Worm (Caenorhabditis elegans): ENCODE results near the gene F09F9.2.
A peak's percentile ranks its signal among the peaks of the same experiment; 100 is the strongest.

F09F9.2 gene

ce11 chrX:4147600-4148448 lies 36.6 kb upstream of the F09F9.2 start (continued):
- TF ChIP-seq nhr-237 (tag; optimal IDR thresholded peaks at IDR 0.05) = no peak
- TF ChIP-seq nhr-76 (tag; optimal IDR thresholded peaks at IDR 0.05) = no peak
- peak; percentile 82 for TF ChIP-seq zfp-3 (GFP tag; conservative IDR thresholded peaks at IDR 0.05)
- TF ChIP-seq vab-7 (GFP tag; IDR thresholded peaks at IDR 0.05) = peak; percentile 16; the same call in 1 of the 2 replicates
- TF ChIP-seq hmg-1.1 (GFP tag; IDR thresholded peaks at IDR 0.05) = peak; percentile 39
- TF ChIP-seq F37D6.2 (tag; optimal IDR thresholded peaks at IDR 0.05) = peak; percentile 6
- 0 out of 2 replicates have a peak, but pooled peaks have one; percentile 53 for TF ChIP-seq arid-1 (GFP tag; conservative IDR thresholded peaks at IDR 0.05)
- TF ChIP-seq T20F7.1 (GFP tag; optimal IDR thresholded peaks at IDR 0.05) = peak; percentile 30
- 0 out of 2 replicates have a peak, but pooled peaks have one; percentile 37 for TF ChIP-seq php-3 (GFP tag; IDR thresholded peaks at IDR 0.05)
- TF ChIP-seq ztf-11 (tag; optimal IDR thresholded peaks at IDR 0.05) = no peak
- peak; percentile 83 for TF ChIP-seq Y75B8A.6 (GFP tag; IDR thresholded peaks at IDR 0.05)
- no peak for TF ChIP-seq unc-62 (GFP tag; optimal IDR thresholded peaks at IDR 0.05 in 1 of 2)
- no peak for TF ChIP-seq unc-62 (tag; optimal IDR thresholded peaks at IDR 0.05)

DNA sequence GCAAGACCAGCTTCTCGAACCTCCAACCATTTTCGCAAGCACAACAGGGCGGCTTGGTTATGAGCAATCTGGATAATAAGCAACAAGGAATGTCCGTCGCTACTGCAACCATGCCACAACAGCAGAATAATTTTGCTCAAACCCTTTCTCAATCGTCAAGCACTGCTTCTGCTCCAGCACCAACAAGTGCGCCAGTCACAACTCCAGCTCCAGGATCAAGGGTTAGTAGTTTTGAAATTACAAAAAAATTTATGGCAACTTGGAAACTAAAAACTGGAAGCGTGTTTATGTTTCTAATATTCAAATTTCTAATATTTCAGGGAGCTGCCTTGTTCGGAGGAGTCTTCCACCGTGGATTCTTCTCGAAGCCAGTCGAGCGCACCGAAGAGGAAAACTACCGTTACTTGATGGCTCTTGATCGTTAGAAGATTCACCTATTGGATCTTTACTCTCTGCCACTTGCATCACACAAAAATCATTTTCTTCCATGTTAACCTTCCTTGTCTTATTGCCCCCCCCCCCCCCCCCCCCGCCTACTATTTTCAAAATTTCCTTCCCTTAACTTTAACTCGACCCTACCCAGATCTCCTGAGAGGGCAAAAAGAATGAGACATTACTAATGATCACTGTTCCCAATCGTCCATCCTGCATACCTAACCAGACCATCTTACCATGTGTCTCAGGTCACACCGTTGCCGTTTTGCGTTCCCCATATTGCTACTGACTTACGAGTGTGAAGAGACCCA lies 35.7 kb upstream of the F09F9.2 start:
- TF ChIP-seq Y75B8A.6 (GFP tag; IDR thresholded peaks at IDR 0.05) (no peak), aly-2 (tag; optimal IDR thresholded peaks at IDR 0.05) (no peak), daf-16 (GFP tag; optimal IDR thresholded peaks at IDR 0.05) (no peak), daf-16 (tag; optimal IDR thresholded peaks at IDR 0.05) (peak; percentile 0), nhr-48 (tag; optimal IDR thresholded peaks at IDR 0.05) (no peak), Y48G9A.11 (GFP tag; IDR thresholded peaks at IDR 0.05) (no peak), madf-9 (GFP tag; conservative IDR thresholded peaks at IDR 0.05) (no peak), zfp-3 (GFP tag; conservative IDR thresholded peaks at IDR 0.05) (no peak), ztf-7 (tag; optimal IDR thresholded peaks at IDR 0.05) (no peak), unc-39 (tag; optimal IDR thresholded peaks at IDR 0.05) (no peak), zfp-2 (tag; optimal IDR thresholded peaks at IDR 0.05) (no peak), nhr-42 (GFP tag; IDR thresholded peaks at IDR 0.05) (no peak), T26A8.4 (GFP tag; IDR thresholded peaks at IDR 0.05) (peak; percentile 29; the same call in 1 of the 2 replicates), F10B5.3 (tag; optimal IDR thresholded peaks at IDR 0.05) (no peak), saeg-2 (GFP tag; IDR thresholded peaks at IDR 0.05) (no peak), nhr-76 (tag; optimal IDR thresholded peaks at IDR 0.05) (no peak), lir-3 (tag; optimal IDR thresholded peaks at IDR 0.05) (no peak), lin-29 (GFP tag; IDR thresholded peaks at IDR 0.05) (no peak), aha-1 (tag) (peak; percentile 97), rbr-2 (tag; optimal IDR thresholded peaks at IDR 0.05) (no peak), snpc-1.2 (GFP tag; IDR thresholded peaks at IDR 0.05) (no peak), ctbp-1 (GFP tag; IDR thresholded peaks at IDR 0.05) (no peak), mxl-2 (GFP tag; conservative IDR thresholded peaks at IDR 0.05) (no peak), unc-62 (GFP tag; optimal IDR thresholded peaks at IDR 0.05 in 1 of 2) (no peak), unc-62 (tag; optimal IDR thresholded peaks at IDR 0.05) (no peak), pha-4 (GFP tag; IDR thresholded peaks at IDR 0.05) (0 out of 2 replicates have a peak, but pooled peaks have one; percentile 4), pha-4 (tag; optimal IDR thresholded peaks at IDR 0.05) (no peak), dmd-9 (GFP tag; IDR thresholded peaks at IDR 0.05) (no peak), lsy-2 (tag; optimal IDR thresholded peaks at IDR 0.05) (peak in 1 of 2 experiments; percentile 1), hmg-1.1 (GFP tag; IDR thresholded peaks at IDR 0.05) (0 out of 2 replicates have a peak, but pooled peaks have one; percentile 21), F37D6.2 (tag; optimal IDR thresholded peaks at IDR 0.05) (peak; percentile 7), lin-39 (tag; optimal IDR thresholded peaks at IDR 0.05) (no peak), spr-3 (GFP tag; optimal IDR thresholded peaks at IDR 0.05) (no peak), php-3 (GFP tag; IDR thresholded peaks at IDR 0.05) (no peak), nhr-102 (tag; optimal IDR thresholded peaks at IDR 0.05) (no peak), ceh-32 (tag; optimal IDR thresholded peaks at IDR 0.05; ENCODE audit: poor library complexity) (no peak)

All from whole organism, L4 larva.